Fruit fly (Drosophila melanogaster) whole organism, embryonic: ENCODE results near the gene tral.

Source experiments
- ATbp ChIP-seq: fragments of 200-800 bp; sonication (Bioruptor generic); optimal IDR thresholded peaks from 2 replicates; lab custom pipeline; 2017; ENCODE audit warnings: missing biosample characterization, mild to moderate bottlenecking, missing genetic modification characterization, missing genetic modification reagents
- BEAF-32 ChIP-seq: fragments of 200-800 bp; sonication (Bioruptor generic); optimal IDR thresholded peaks from 3 replicates; lab custom pipeline; 2017; ENCODE audit warnings: missing biosample characterization, missing genetic modification characterization, mild to moderate bottlenecking, moderate library complexity, missing genetic modification reagents
- Bgb ChIP-seq: fragments of 200-800 bp; sonication (Bioruptor generic); IDR thresholded peaks from 2 replicates; pipeline ENCODE4 v1.3.6; 2022; ENCODE audit warnings: missing biosample characterization, missing genetic modification characterization; ENCODE audit not compliant: partially characterized antibody
- CG12104 ChIP-seq: fragments of 200-800 bp; sonication (Bioruptor generic); optimal IDR thresholded peaks from 3 replicates; lab custom pipeline; 2016; ENCODE audit warnings: missing biosample characterization, missing genetic modification characterization
- CG13894 ChIP-seq: fragments of 200-800 bp; sonication (Bioruptor generic); optimal IDR thresholded peaks from 3 replicates; lab custom pipeline; 2018; ENCODE audit warnings: missing biosample characterization, mild to moderate bottlenecking, missing genetic modification characterization, moderate library complexity
- CG14441 ChIP-seq: fragments of 200-800 bp; sonication (Bioruptor generic); IDR thresholded peaks from 2 replicates; pipeline ENCODE4 v1.3.6; 2022; ENCODE audit warnings: missing biosample characterization, missing genetic modification characterization
- CG16813 ChIP-seq: fragments of 200-800 bp; sonication (Bioruptor generic); IDR thresholded peaks from 3 replicates; pipeline ENCODE4 v1.3.6; 2022; ENCODE audit warnings: missing biosample characterization, missing genetic modification characterization; ENCODE audit not compliant: partially characterized antibody
- CG2202 ChIP-seq: fragments of 200-800 bp; sonication (Bioruptor generic); optimal IDR thresholded peaks from 2 replicates; lab custom pipeline; 2018; ENCODE audit warnings: missing biosample characterization, mild to moderate bottlenecking, missing genetic modification characterization
- CG34224 ChIP-seq: fragments of 200-800 bp; sonication (Bioruptor generic); IDR thresholded peaks from 3 replicates; pipeline ENCODE4 v1.3.6; 2022; ENCODE audit warnings: missing biosample characterization, missing genetic modification characterization; ENCODE audit not compliant: partially characterized antibody
- CG34422 ChIP-seq: fragments of 200-800 bp; sonication (Bioruptor generic); IDR thresholded peaks from 3 replicates; pipeline ENCODE4 v1.3.6; 2022; ENCODE audit warnings: missing biosample characterization, missing genetic modification characterization
- CG3847 ChIP-seq: fragments of 200-800 bp; sonication (Bioruptor generic); IDR thresholded peaks from 2 replicates; pipeline ENCODE4 v1.3.6; 2022; ENCODE audit warnings: missing biosample characterization, missing genetic modification characterization
- CG5245 ChIP-seq: fragments of 200-800 bp; sonication (Bioruptor generic); optimal IDR thresholded peaks from 3 replicates; lab custom pipeline; 2016; ENCODE audit warnings: missing biosample characterization, missing genetic modification characterization
- CG7963 ChIP-seq: fragments of 200-800 bp; sonication (Bioruptor generic); IDR thresholded peaks from 3 replicates; pipeline ENCODE4 v1.3.6; 2022; ENCODE audit warnings: missing biosample characterization, missing genetic modification characterization; ENCODE audit not compliant: partially characterized antibody
- CG8290 ChIP-seq, 3 experiments: fragments of 200-800 bp; sonication (Bioruptor generic); optimal IDR thresholded peaks; 2 replicates each; lab custom pipeline; 2016 to 2019; ENCODE audit warnings: missing biosample characterization in 3 of 3, missing genetic modification characterization in 3 of 3, mild to moderate bottlenecking in 2 of 3, moderate library complexity in 1 of 3
- CrebB ChIP-seq: fragments of 200-800 bp; sonication (Bioruptor generic); optimal IDR thresholded peaks from 3 replicates; lab custom pipeline; 2018; ENCODE audit warnings: missing biosample characterization, mild to moderate bottlenecking, missing genetic modification characterization
- Dip3 ChIP-seq: fragments of 200-800 bp; sonication (Bioruptor generic); optimal IDR thresholded peaks from 3 replicates; lab custom pipeline; 2016; ENCODE audit warnings: missing biosample characterization, missing genetic modification characterization
- Ets65A ChIP-seq: fragments of 200-800 bp; sonication (Bioruptor generic); peaks from one replicate; lab custom pipeline; 2016; ENCODE audit warnings: missing biosample characterization, missing genetic modification characterization
- Ets97D ChIP-seq: fragments of 200-800 bp; sonication (Bioruptor generic); optimal IDR thresholded peaks from 3 replicates; lab custom pipeline; 2016; ENCODE audit warnings: missing biosample characterization, missing genetic modification characterization
- MESR4 ChIP-seq: fragments of 200-800 bp; sonication (Bioruptor generic); optimal IDR thresholded peaks from 2 replicates; lab custom pipeline; 2018; ENCODE audit warnings: missing biosample characterization, mild to moderate bottlenecking, missing genetic modification characterization, moderate library complexity
- Mad ChIP-seq: fragments of 200-800 bp; sonication (Bioruptor generic); optimal IDR thresholded peaks from 2 replicates; lab custom pipeline; 2016; ENCODE audit warnings: missing biosample characterization, missing genetic modification characterization
- Opbp ChIP-seq: fragments of 200-800 bp; sonication (Bioruptor generic); IDR thresholded peaks from 3 replicates; pipeline ENCODE4 v1.3.6; 2022; ENCODE audit warnings: missing biosample characterization, missing genetic modification characterization; ENCODE audit not compliant: partially characterized antibody
- Pdp1 ChIP-seq, 2 experiments: fragments of 200-800 bp; sonication (Bioruptor generic); optimal IDR thresholded peaks; 3 replicates each; lab custom pipeline; 2016; ENCODE audit warnings: missing biosample characterization in 2 of 2, missing genetic modification characterization in 2 of 2, mild to moderate bottlenecking in 1 of 2, moderate library complexity in 1 of 2
- Rx ChIP-seq: fragments of 200-800 bp; sonication (Bioruptor generic); IDR thresholded peaks from 2 replicates; pipeline ENCODE4 v1.3.6; 2022; ENCODE audit warnings: missing biosample characterization, missing genetic modification characterization
- Scr ChIP-seq: fragments of 200-800 bp; sonication (Bioruptor generic); IDR thresholded peaks from 2 replicates; pipeline ENCODE4 v1.3.6; 2022; ENCODE audit warnings: missing biosample characterization, missing genetic modification characterization; ENCODE audit not compliant: partially characterized antibody
- Sox100B ChIP-seq: fragments of 200-800 bp; sonication (Bioruptor generic); optimal IDR thresholded peaks from 3 replicates; lab custom pipeline; 2018; ENCODE audit warnings: missing biosample characterization, mild to moderate bottlenecking, missing genetic modification characterization
- Sry-δ ChIP-seq: fragments of 200-800 bp; sonication (Bioruptor generic); optimal IDR thresholded peaks from 2 replicates; lab custom pipeline; 2016; ENCODE audit warnings: missing biosample characterization, missing genetic modification characterization
- Vsx1 ChIP-seq: fragments of 200-800 bp; sonication (Bioruptor generic); optimal IDR thresholded peaks from 2 replicates; lab custom pipeline; 2017; ENCODE audit warnings: missing biosample characterization, mild to moderate bottlenecking, missing genetic modification characterization, missing genetic modification reagents
- YL-1 ChIP-seq: fragments of 200-800 bp; sonication (Bioruptor generic); optimal IDR thresholded peaks from 3 replicates; lab custom pipeline; 2017; ENCODE audit warnings: missing biosample characterization, mild to moderate bottlenecking, missing genetic modification characterization
- amos ChIP-seq: fragments of 200-800 bp; sonication (Bioruptor generic); IDR thresholded peaks from 2 replicates; pipeline ENCODE4 v1.3.6; 2022; ENCODE audit warnings: missing biosample characterization, missing genetic modification characterization; ENCODE audit not compliant: partially characterized antibody
- bbx ChIP-seq: fragments of 200-800 bp; sonication (Bioruptor generic); IDR thresholded peaks from 2 replicates; pipeline ENCODE4 v1.3.6; 2022; ENCODE audit warnings: missing biosample characterization, missing genetic modification characterization; ENCODE audit not compliant: partially characterized antibody
- chinmo ChIP-seq: fragments of 200-800 bp; sonication (Bioruptor generic); IDR thresholded peaks from 4 replicates; pipeline ENCODE4 v1.3.6; 2022; ENCODE audit warnings: missing biosample characterization, missing genetic modification characterization; ENCODE audit not compliant: partially characterized antibody
- danr ChIP-seq: fragments of 200-800 bp; sonication (Bioruptor generic); IDR thresholded peaks from 2 replicates; pipeline ENCODE4 v1.3.6; 2022; ENCODE audit warnings: missing biosample characterization, missing genetic modification characterization
- dmrt11E ChIP-seq: fragments of 200-800 bp; sonication (Bioruptor generic); optimal IDR thresholded peaks from 3 replicates; lab custom pipeline; 2018; ENCODE audit warnings: missing biosample characterization, mild to moderate bottlenecking, missing genetic modification characterization, moderate library complexity
- gsb-n ChIP-seq: fragments of 200-800 bp; sonication (Bioruptor generic); optimal IDR thresholded peaks from 3 replicates; lab custom pipeline; 2018; ENCODE audit warnings: missing biosample characterization, mild to moderate bottlenecking, missing genetic modification characterization
- hb ChIP-seq: fragments of 200-800 bp; sonication (Bioruptor generic); IDR thresholded peaks from 3 replicates; pipeline ENCODE4 v1.3.6; 2022; ENCODE audit warnings: missing biosample characterization, missing genetic modification characterization; ENCODE audit not compliant: partially characterized antibody
- inv ChIP-seq: fragments of 200-800 bp; sonication (Bioruptor generic); IDR thresholded peaks from 2 replicates; pipeline ENCODE4 v1.3.6; 2022; ENCODE audit warnings: missing biosample characterization, missing genetic modification characterization; ENCODE audit not compliant: partially characterized antibody
- mld ChIP-seq: fragments of 200-800 bp; sonication (Bioruptor generic); IDR thresholded peaks from 3 replicates; pipeline ENCODE4 v1.3.6; 2022; ENCODE audit warnings: missing biosample characterization, missing genetic modification characterization; ENCODE audit not compliant: partially characterized antibody
- pfk ChIP-seq: fragments of 200-800 bp; sonication (Bioruptor generic); optimal IDR thresholded peaks from 2 replicates; lab custom pipeline; 2018; ENCODE audit warnings: missing biosample characterization, mild to moderate bottlenecking, missing genetic modification characterization, moderate library complexity
- sc ChIP-seq, 3 experiments: fragments of >200 bp in 2 of 3; fragments of 200-800 bp in 1 of 3; sonication (Bioruptor generic) in 1 of 3; optimal IDR thresholded peaks; 2 replicates in 2 of 3; 3 replicates in 1 of 3; lab custom pipeline; 2017; ENCODE audit warnings: mild to moderate bottlenecking in 1 of 3, missing biosample characterization in 1 of 3, missing genetic modification characterization in 1 of 3, missing genetic modification reagents in 1 of 3
- stwl ChIP-seq: fragments of 200-800 bp; sonication (Bioruptor generic); optimal IDR thresholded peaks from 3 replicates; lab custom pipeline; 2018; ENCODE audit warnings: missing biosample characterization, mild to moderate bottlenecking, missing genetic modification characterization, moderate library complexity
- sug ChIP-seq: fragments of 200-800 bp; optimal IDR thresholded peaks from 2 replicates; lab custom pipeline; 2019; ENCODE audit warnings: missing biosample characterization, mild to moderate bottlenecking, missing genetic modification characterization, moderate library complexity
- trem ChIP-seq: fragments of 200-800 bp; optimal IDR thresholded peaks from 3 replicates; lab custom pipeline; 2019; ENCODE audit warnings: missing biosample characterization, mild to moderate bottlenecking, missing genetic modification characterization, moderate library complexity
- tup ChIP-seq: fragments of 200-800 bp; sonication (Bioruptor generic); optimal IDR thresholded peaks from 2 replicates; lab custom pipeline; 2016; ENCODE audit warnings: missing biosample characterization, mild to moderate bottlenecking, missing genetic modification characterization, moderate library complexity
- unc-4 ChIP-seq: fragments of 200-800 bp; sonication (Bioruptor generic); IDR thresholded peaks from 2 replicates; pipeline ENCODE4 v1.3.6; 2022; ENCODE audit warnings: missing biosample characterization, missing genetic modification characterization; ENCODE audit not compliant: partially characterized antibody
- vnd ChIP-seq: fragments of 200-800 bp; sonication (Bioruptor generic); IDR thresholded peaks from 3 replicates; pipeline ENCODE4 v1.3.6; 2022; ENCODE audit warnings: missing biosample characterization, missing genetic modification characterization; ENCODE audit not compliant: partially characterized antibody

Gene tral

DNA sequence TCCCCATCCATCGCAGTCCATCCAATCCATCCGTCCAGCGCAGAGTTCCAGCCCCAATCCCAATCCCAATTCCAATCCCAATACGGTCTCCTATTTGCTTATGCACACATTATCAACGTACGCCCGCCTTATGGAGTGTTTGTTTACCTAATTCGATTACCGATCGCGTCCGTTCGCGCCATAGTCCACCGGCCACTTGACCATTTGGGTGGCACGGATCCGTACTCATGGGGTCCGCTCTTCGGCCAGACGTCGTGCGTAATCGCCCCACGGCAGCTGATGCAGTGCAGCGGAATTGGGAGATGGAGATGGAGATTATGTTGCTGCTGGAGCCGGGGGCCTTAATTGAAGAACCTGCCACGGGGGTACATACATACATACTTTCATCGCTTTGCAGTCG is 44.4 kb upstream of the tral start (continued):
- TF ChIP-seq Sox100B (GFP tag; lab: Kevin White, UChicago) (no peak), CG12104 (GFP tag; lab: Kevin White, UChicago) (no peak), Pdp1 (GFP tag; optimal IDR thresholded peaks at IDR 0.05; lab: Kevin White, UChicago) (no peak), Bgb (GFP tag; lab: Robert Waterston, UW) (no peak), CG8290 (GFP tag; optimal IDR thresholded peaks at IDR 0.05; lab: Kevin White, UChicago) (no peak), CG8290 (tag; optimal IDR thresholded peaks at IDR 0.05; lab: Kevin White, UChicago) (no peak), CG34422 (GFP tag; lab: Robert Waterston, UW) (no peak), hb (GFP tag; lab: Robert Waterston, UW) (0 out of 3 replicates have a peak, but pooled peaks have one; percentile 31), gsb-n (tag; lab: Kevin White, UChicago) (no peak)

DNA sequence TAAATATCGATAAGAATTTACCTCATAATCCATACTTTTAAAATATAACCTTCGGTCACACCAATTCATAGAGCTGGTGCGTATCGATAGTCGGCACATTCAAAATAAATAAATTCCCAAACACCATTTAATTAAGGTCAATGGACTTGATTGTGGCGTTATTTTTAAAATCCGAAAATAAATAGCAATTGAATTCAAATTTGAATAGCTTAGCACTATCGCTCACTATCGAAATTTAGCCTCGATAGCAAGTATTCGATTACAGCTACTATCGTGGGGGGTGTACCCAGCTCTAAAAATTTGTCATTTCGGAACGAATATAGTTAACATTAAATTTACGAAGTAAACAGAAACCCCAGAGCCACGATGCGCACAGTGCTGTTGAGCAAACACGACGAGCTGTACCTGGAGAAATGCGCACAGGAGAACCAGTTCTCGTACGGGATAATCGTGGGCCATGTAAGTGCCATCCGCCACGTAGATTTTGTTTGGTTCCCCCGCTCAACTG is 43.3 kb upstream of the tral start, which contains the start of gene CG10616:
CG10616 (plus strand) TSS at position 258 of the 508 bp plus-strand sequence.
- TF ChIP-seq Opbp (GFP tag; lab: Robert Waterston, UW) (peak; percentile 83), BEAF-32 (peak; percentile 91), sug (tag; lab: Kevin White, UChicago) (peak; percentile 69), bbx (peak; percentile 83; the same call in 1 of the 2 replicates), stwl (tag; lab: Kevin White, UChicago) (peak; percentile 85), CG3847 (GFP tag; lab: Robert Waterston, UW) (0 out of 2 replicates have a peak, but pooled peaks have one; percentile 13), Scr (GFP tag; lab: Robert Waterston, UW) (peak; percentile 98), CG16813 (GFP tag; lab: Robert Waterston, UW) (peak; percentile 95), ATbp (GFP tag; lab: Kevin White, UChicago) (no peak), Vsx1 (GFP tag; lab: Kevin White, UChicago) (no peak), CG5245 (GFP tag; lab: Kevin White, UChicago) (no peak), CG14441 (GFP tag; lab: Robert Waterston, UW) (no peak), CG34224 (GFP tag; lab: Robert Waterston, UW) (peak; percentile 86; the same call in 2 of the 3 replicates), CG13894 (tag; lab: Kevin White, UChicago) (no peak), CG7963 (GFP tag; lab: Robert Waterston, UW) (peak; percentile 86), CG2202 (tag; lab: Kevin White, UChicago) (no peak), dmrt11E (no peak), vnd (GFP tag; lab: Robert Waterston, UW) (peak; percentile 95), amos (GFP tag; lab: Robert Waterston, UW) (peak; percentile 86), tup (GFP tag; lab: Kevin White, UChicago) (no peak), inv (GFP tag; lab: Robert Waterston, UW) (peak; percentile 93), YL-1 (GFP tag; lab: Kevin White, UChicago) (peak; percentile 47), Mad (GFP tag; lab: Kevin White, UChicago) (no peak), pfk (GFP tag; lab: Kevin White, UChicago) (no peak), danr (GFP tag; lab: Robert Waterston, UW) (no peak), sc (optimal IDR thresholded peaks at IDR 0.05; lab: Kevin White, UChicago) (no peak), sc (GFP tag; optimal IDR thresholded peaks at IDR 0.05; lab: Kevin White, UChicago) (no peak), chinmo (GFP tag; lab: Robert Waterston, UW) (peak; percentile 81; the same call in 3 of the 4 replicates), CrebB (tag; lab: Kevin White, UChicago) (no peak), Ets97D (GFP tag; lab: Kevin White, UChicago) (peak; percentile 66), Rx (GFP tag; lab: Robert Waterston, UW) (no peak), Dip3 (GFP tag; lab: Kevin White, UChicago) (no peak), Sry-δ (GFP tag; lab: Kevin White, UChicago) (peak; percentile 97), trem (tag; lab: Kevin White, UChicago) (peak; percentile 76), Ets65A (peak; percentile 35), MESR4 (GFP tag; lab: Kevin White, UChicago) (peak; percentile 82), mld (GFP tag; lab: Robert Waterston, UW) (peak; percentile 79; the same call in 2 of the 3 replicates), unc-4 (GFP tag; lab: Robert Waterston, UW) (peak; percentile 93)
